Fruit fly (Drosophila melanogaster) whole organism: ENCODE data around the gene CG14854.

ENCODE experiments used
- CG8478 ChIP-seq: fragments of >200 bp; optimal IDR thresholded peaks from 2 replicates; lab custom pipeline; 2018; ENCODE audit warnings: inconsistent platforms
- Dll ChIP-seq: fragments of >200 bp; optimal IDR thresholded peaks from 2 replicates; lab custom pipeline; 2017
- EcR ChIP-seq, 2 experiments: fragments of >200 bp; optimal IDR thresholded peaks; 2 replicates each; lab custom pipeline; 2017; ENCODE audit warnings: missing biosample characterization in 2 of 2, missing genetic modification characterization in 2 of 2, missing genetic modification reagents in 2 of 2
- pan ChIP-seq: fragments of >200 bp; optimal IDR thresholded peaks from 2 replicates; lab custom pipeline; 2017
- psq ChIP-seq: fragments of >200 bp; optimal IDR thresholded peaks from 2 replicates; lab custom pipeline; 2017
- usp ChIP-seq: fragments of >200 bp; optimal IDR thresholded peaks from 2 replicates; lab custom pipeline; 2017; ENCODE audit warnings: missing biosample characterization, missing genetic modification characterization, mixed read lengths

Gene CG14854

dm6 chr3R:14560635-14561034, 781 bp upstream of the CG14854 start, which contains the start of gene Jig:
Gene Jig, plus strand, starts transcription at chr3R:14560935.
- TF ChIP-seq usp (GFP tag; lab: Kevin White, UChicago) (no peak), CG8478 (lab: Kevin White, UChicago) (no peak), psq (no peak), Dll (lab: Kevin White, UChicago) (no peak)

dm6 chr3R:14558383-14558883, 1.4 kb downstream of the CG14854 start:
- TF ChIP-seq Dll (lab: Kevin White, UChicago) (no peak), pan (lab: Kevin White, UChicago) (no peak), CG8478 (lab: Kevin White, UChicago) (no peak), EcR (GFP tag; optimal IDR thresholded peaks at IDR 0.05; lab: Kevin White, UChicago) (no peak), psq (no peak), usp (GFP tag; lab: Kevin White, UChicago) (no peak)

dm6 chr3R:14557480-14558354, 2.1 kb downstream of the CG14854 start, which contains the start of gene Pde6:
Gene Pde6, minus strand, starts transcription at chr3R:14558304.
- no peak for TF ChIP-seq CG8478 (lab: Kevin White, UChicago)
- TF ChIP-seq Dll (lab: Kevin White, UChicago), result no peak
- TF ChIP-seq psq, result no peak
- TF ChIP-seq usp (GFP tag; lab: Kevin White, UChicago), result no peak
- no peak for TF ChIP-seq EcR (GFP tag; optimal IDR thresholded peaks at IDR 0.05; lab: Kevin White, UChicago)
- TF ChIP-seq pan (lab: Kevin White, UChicago), result no peak

dm6 chr3R:14555021-14555420, 4.8 kb downstream of the CG14854 start:
- no peak for TF ChIP-seq CG8478 (lab: Kevin White, UChicago)
- no peak for TF ChIP-seq usp (GFP tag; lab: Kevin White, UChicago)
- no peak for TF ChIP-seq psq
- TF ChIP-seq Dll (lab: Kevin White, UChicago), result no peak
- TF ChIP-seq EcR (GFP tag; optimal IDR thresholded peaks at IDR 0.05; lab: Kevin White, UChicago), result no peak
- no peak for TF ChIP-seq pan (lab: Kevin White, UChicago)

dm6 chr3R:14548752-14549151, 11.1 kb downstream of the CG14854 start:
- TF ChIP-seq usp (GFP tag; lab: Kevin White, UChicago), result no peak

- no peak for TF ChIP-seq psq
- TF ChIP-seq pan (lab: Kevin White, UChicago), result no peak
- no peak for TF ChIP-seq EcR (GFP tag; optimal IDR thresholded peaks at IDR 0.05; lab: Kevin White, UChicago)
- no peak for TF ChIP-seq Dll (lab: Kevin White, UChicago)
- TF ChIP-seq CG8478 (lab: Kevin White, UChicago), result no peak
- no peak for TF ChIP-seq usp (GFP tag; lab: Kevin White, UChicago)
Observed at dm6 chr3R:14542038-14542437, 17.8 kb downstream of the CG14854 start.

dm6 chr3R:14526657-14527056, 33.2 kb downstream of the CG14854 start:
- TF ChIP-seq Dll (lab: Kevin White, UChicago) (no peak), CG8478 (lab: Kevin White, UChicago) (no peak), usp (GFP tag; lab: Kevin White, UChicago) (no peak), EcR (GFP tag; optimal IDR thresholded peaks at IDR 0.05; lab: Kevin White, UChicago) (no peak), pan (lab: Kevin White, UChicago) (no peak), psq (no peak)

dm6 chr3R:14520749-14521148, 39.1 kb downstream of the CG14854 start, which contains the start of gene Cyp313a1:
Gene Cyp313a1, plus strand, starts transcription at chr3R:14521049.
- TF ChIP-seq pan (lab: Kevin White, UChicago) (no peak), psq (no peak), usp (GFP tag; lab: Kevin White, UChicago) (no peak), Dll (lab: Kevin White, UChicago) (no peak), CG8478 (lab: Kevin White, UChicago) (no peak), EcR (GFP tag; optimal IDR thresholded peaks at IDR 0.05; lab: Kevin White, UChicago) (no peak)

- TF ChIP-seq EcR (GFP tag; optimal IDR thresholded peaks at IDR 0.05; lab: Kevin White, UChicago) (no peak), usp (GFP tag; lab: Kevin White, UChicago) (no peak), CG8478 (lab: Kevin White, UChicago) (no peak)
Observed at dm6 chr3R:14516742-14517141, 43.1 kb downstream of the CG14854 start, which contains the start of gene CG34273. Gene CG34273, plus strand, starts transcription at chr3R:14517042.

dm6 chr3R:14513420-14513819, 46.4 kb downstream of the CG14854 start, which contains the start of gene CG8461:
Gene CG8461, minus strand, starts transcription at chr3R:14513637.
- TF ChIP-seq pan (lab: Kevin White, UChicago) (no peak), EcR (GFP tag; optimal IDR thresholded peaks at IDR 0.05; lab: Kevin White, UChicago) (no peak), usp (GFP tag; lab: Kevin White, UChicago) (no peak), CG8478 (lab: Kevin White, UChicago) (no peak)

dm6 chr3R:14511123-14511908, 48.5 kb downstream of the CG14854 start, which contains the start of the genes HtrA2 and mRpL11:
Gene HtrA2, minus strand, starts transcription at chr3R:14511712.
Gene mRpL11, plus strand, starts transcription at chr3R:14511838.
- no peak for TF ChIP-seq CG8478 (lab: Kevin White, UChicago)
- no peak for TF ChIP-seq pan (lab: Kevin White, UChicago)
- TF ChIP-seq psq, result no peak
- TF ChIP-seq Dll (lab: Kevin White, UChicago), result no peak
- no peak for TF ChIP-seq usp (GFP tag; lab: Kevin White, UChicago)
- TF ChIP-seq EcR (GFP tag; optimal IDR thresholded peaks at IDR 0.05; lab: Kevin White, UChicago), result no peak
